Worm (Caenorhabditis elegans): ENCODE data around the gene haf-2.

DNA sequence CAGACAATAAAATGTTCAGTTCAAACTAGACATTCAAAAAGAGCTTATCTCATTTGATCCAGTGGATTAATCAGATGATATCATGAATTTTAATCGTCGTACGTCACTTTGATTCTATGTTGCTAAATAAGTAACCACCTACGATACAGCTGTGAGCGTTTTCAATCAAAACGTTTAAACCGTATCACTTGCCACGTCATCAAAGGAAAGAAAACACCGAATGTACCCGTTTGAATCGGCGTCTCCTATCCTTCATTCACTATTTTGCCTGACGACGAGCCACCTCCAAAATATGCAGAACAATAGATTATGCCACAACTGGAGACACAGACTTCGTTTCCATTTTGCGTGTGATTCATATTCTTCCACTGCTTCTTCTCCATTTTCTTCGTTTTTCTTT lies 10.4 kb downstream of the haf-2 start:
- TF ChIP-seq ama-1 (optimal IDR thresholded peaks at IDR 0.05) (no peak), hmg-4 (GFP tag; optimal IDR thresholded peaks at IDR 0.05) (no peak), ets-7 (tag; optimal IDR thresholded peaks at IDR 0.05) (no peak), tbx-11 (GFP tag; IDR thresholded peaks at IDR 0.05) (no peak), B0310.2 (tag; optimal IDR thresholded peaks at IDR 0.05) (no peak), ceh-13 (GFP tag; optimal IDR thresholded peaks at IDR 0.05) (no peak), tra-4 (tag; optimal IDR thresholded peaks at IDR 0.05) (no peak), flt-1 (GFP tag; IDR thresholded peaks at IDR 0.05) (no peak), pes-1 (GFP tag; IDR thresholded peaks at IDR 0.05) (no peak), F13C5.2 (tag; optimal IDR thresholded peaks at IDR 0.05) (no peak), tbx-37 (GFP tag; conservative IDR thresholded peaks at IDR 0.05) (no peak), hmbx-1 (tag; optimal IDR thresholded peaks at IDR 0.05) (no peak)
